Worm (Caenorhabditis elegans) whole organism, L4 larva: ENCODE results near the gene lec-1.

Experiments
- F10B5.3 ChIP-seq: sonication (generic microtip); optimal IDR thresholded peaks from 2 replicates; lab custom pipeline; 2016; ENCODE audit warnings: mild to moderate bottlenecking, missing genetic modification characterization, missing compliant biosample characterization
- T20F7.1 ChIP-seq: fragments of 200-800 bp; sonication (Bioruptor generic); optimal IDR thresholded peaks from 2 replicates; lab custom pipeline; 2018; ENCODE audit warnings: mild to moderate bottlenecking, missing genetic modification characterization, missing compliant biosample characterization
- Y48G9A.11 ChIP-seq: fragments of 200-800 bp; sonication (Bioruptor generic); IDR thresholded peaks from 2 replicates; pipeline ENCODE4 v1.3.6; 2022; ENCODE audit warnings: missing genetic modification reagents, missing genetic modification characterization, missing compliant biosample characterization
- aha-1 ChIP-seq: fragments of 150-350 bp; peaks from one replicate; lab custom pipeline; 2014; ENCODE audit warnings: missing biosample characterization, missing genetic modification characterization
- ctbp-1 ChIP-seq: fragments of 200-800 bp; sonication (Bioruptor generic); IDR thresholded peaks from 2 replicates; pipeline ENCODE4 v1.3.6; 2022; ENCODE audit warnings: missing genetic modification reagents, missing genetic modification characterization, missing compliant biosample characterization
- daf-16 ChIP-seq, 3 experiments: sonication (generic microtip); optimal IDR thresholded peaks; 2 replicates each; lab custom pipeline; 2016 to 2017; ENCODE audit warnings: missing genetic modification characterization in 3 of 3, missing genetic modification reagents in 3 of 3, mild to moderate bottlenecking in 2 of 3, missing compliant biosample characterization in 2 of 3, missing biosample characterization in 1 of 3, moderate library complexity in 1 of 3
- dmd-6 ChIP-seq: fragments of 200-800 bp; sonication (Bioruptor generic); IDR thresholded peaks from 2 replicates; pipeline ENCODE4 v1.3.6; 2022; ENCODE audit warnings: missing genetic modification reagents, missing genetic modification characterization, missing compliant biosample characterization
- dpl-1 ChIP-seq: fragments of 150-350 bp; optimal IDR thresholded peaks from 2 replicates; lab custom pipeline; 2014; ENCODE audit warnings: missing biosample characterization, missing genetic modification reagents, missing genetic modification characterization
- dve-1 ChIP-seq: sonication (generic microtip); optimal IDR thresholded peaks from 2 replicates; lab custom pipeline; 2017; ENCODE audit warnings: antibody characterized with exemption, mild to moderate bottlenecking, missing genetic modification characterization, missing compliant biosample characterization; ENCODE audit not compliant: insufficient read depth
- hif-1 ChIP-seq, 2 experiments: sonication (generic microtip); optimal IDR thresholded peaks; 2 replicates each; lab custom pipeline; 2016 to 2017; ENCODE audit warnings: missing compliant biosample characterization in 2 of 2, missing genetic modification characterization in 2 of 2, missing genetic modification reagents in 2 of 2, missing genotype in 2 of 2, mild to moderate bottlenecking in 1 of 2
- hlh-11 ChIP-seq: fragments of 200-800 bp; sonication (Bioruptor generic); optimal IDR thresholded peaks from 2 replicates; lab custom pipeline; 2018; ENCODE audit warnings: mild to moderate bottlenecking, missing genetic modification characterization, missing compliant biosample characterization
- hlh-30 ChIP-seq: sonication (generic microtip); optimal IDR thresholded peaks from 2 replicates; lab custom pipeline; 2017; ENCODE audit warnings: antibody characterized with exemption, mild to moderate bottlenecking, missing genetic modification characterization, missing compliant biosample characterization; ENCODE audit not compliant: insufficient read depth
- hmg-1.1 ChIP-seq: fragments of 200-800 bp; sonication (Bioruptor generic); IDR thresholded peaks from 2 replicates; pipeline ENCODE4 v1.3.6; 2022; ENCODE audit warnings: missing genetic modification reagents, missing genetic modification characterization, missing compliant biosample characterization
- lin-13 ChIP-seq: fragments of 150-350 bp; optimal IDR thresholded peaks from 2 replicates; lab custom pipeline; 2014; ENCODE audit warnings: missing biosample characterization, missing genetic modification reagents, missing genetic modification characterization
- lin-39 ChIP-seq: fragments of 150-350 bp; optimal IDR thresholded peaks from 2 replicates; lab custom pipeline; 2014; ENCODE audit warnings: missing biosample characterization, missing genetic modification reagents, missing genetic modification characterization
- lir-3 ChIP-seq: sonication (generic microtip); optimal IDR thresholded peaks from 2 replicates; lab custom pipeline; 2016; ENCODE audit warnings: mild to moderate bottlenecking, missing genetic modification characterization, missing compliant biosample characterization
- lsy-2 ChIP-seq, 2 experiments: fragments of 150-350 bp in 1 of 2; sonication (generic microtip) in 1 of 2; optimal IDR thresholded peaks; 2 replicates each; lab custom pipeline; 2014 to 2017; ENCODE audit warnings: missing biosample characterization in 2 of 2, missing genetic modification characterization in 2 of 2
- mdl-1 ChIP-seq, 2 experiments: fragments of 150-350 bp in 1 of 2; sonication (generic microtip) in 1 of 2; optimal IDR thresholded peaks; 2 replicates each; lab custom pipeline; 2014 to 2017; ENCODE audit warnings: missing biosample characterization in 2 of 2, missing genetic modification characterization in 2 of 2
- mep-1 ChIP-seq: fragments of 150-350 bp; sonication (generic microtip); optimal IDR thresholded peaks from 3 replicates; lab custom pipeline; 2014; ENCODE audit warnings: missing biosample characterization, missing genetic modification characterization
- mes-2 ChIP-seq: sonication (generic microtip); optimal IDR thresholded peaks from 2 replicates; lab custom pipeline; 2016; ENCODE audit warnings: missing genotype, mild to moderate bottlenecking, missing genetic modification characterization, missing compliant biosample characterization; ENCODE audit not compliant: poor library complexity, severe bottlenecking
- mxl-3 ChIP-seq: fragments of 200-800 bp; sonication (Bioruptor generic); optimal IDR thresholded peaks from 2 replicates; lab custom pipeline; 2018; ENCODE audit warnings: mild to moderate bottlenecking, missing genetic modification characterization, missing compliant biosample characterization
- nhr-102 ChIP-seq: sonication (generic microtip); optimal IDR thresholded peaks from 2 replicates; lab custom pipeline; 2016; ENCODE audit warnings: mild to moderate bottlenecking, missing genetic modification characterization, moderate library complexity, missing compliant biosample characterization
- nhr-11 ChIP-seq: fragments of 150-350 bp; optimal IDR thresholded peaks from 2 replicates; lab custom pipeline; 2014; ENCODE audit warnings: missing biosample characterization, missing genetic modification characterization
- nhr-28 ChIP-seq: fragments of 150-350 bp; optimal IDR thresholded peaks from 2 replicates; lab custom pipeline; 2014; ENCODE audit warnings: missing biosample characterization, missing genetic modification characterization
- nhr-41 ChIP-seq: fragments of 200-800 bp; sonication (Bioruptor generic); IDR thresholded peaks from 2 replicates; pipeline ENCODE4 v1.3.6; 2022; ENCODE audit warnings: missing genetic modification reagents, missing genetic modification characterization, missing compliant biosample characterization
- nhr-48 ChIP-seq: sonication (generic microtip); optimal IDR thresholded peaks from 2 replicates; lab custom pipeline; 2016; ENCODE audit warnings: mild to moderate bottlenecking, missing genetic modification characterization, missing compliant biosample characterization
- nhr-76 ChIP-seq: fragments of 150-350 bp; optimal IDR thresholded peaks from 2 replicates; lab custom pipeline; 2014; ENCODE audit warnings: missing biosample characterization, missing genetic modification characterization
- nhr-77 ChIP-seq: fragments of 150-350 bp; optimal IDR thresholded peaks from 2 replicates; lab custom pipeline; 2014; ENCODE audit warnings: missing biosample characterization, missing genetic modification characterization
- pha-4 ChIP-seq, 2 experiments: fragments of 150-350 bp in 1 of 2; fragments of 200-800 bp in 1 of 2; sonication (Bioruptor generic) in 1 of 2; IDR thresholded peaks in 1 of 2; optimal IDR thresholded peaks in 1 of 2; 2 replicates each; pipeline versions ENCODE4 v1.3.6 to Lab custom; 2014 to 2022; ENCODE audit warnings: missing genetic modification characterization in 2 of 2, missing genetic modification reagents in 2 of 2, missing biosample characterization in 1 of 2, missing compliant biosample characterization in 1 of 2
- php-3 ChIP-seq: fragments of 200-800 bp; sonication (Bioruptor generic); IDR thresholded peaks from 2 replicates; pipeline ENCODE4 v1.3.6; 2022; ENCODE audit warnings: missing genetic modification reagents, missing genetic modification characterization, missing compliant biosample characterization
- rbr-2 ChIP-seq: sonication (generic microtip); optimal IDR thresholded peaks from 2 replicates; lab custom pipeline; 2016; ENCODE audit warnings: missing genotype, missing genetic modification characterization, missing compliant biosample characterization
- sdz-12 ChIP-seq: fragments of 200-800 bp; sonication (Bioruptor generic); optimal IDR thresholded peaks from 2 replicates; lab custom pipeline; 2018; ENCODE audit warnings: mild to moderate bottlenecking, missing genetic modification characterization, missing compliant biosample characterization
- set-16 ChIP-seq: fragments of 200-800 bp; sonication (Bioruptor generic); IDR thresholded peaks from 2 replicates; pipeline ENCODE4 v1.3.6; 2022; ENCODE audit warnings: missing genetic modification reagents, missing genetic modification characterization, missing compliant biosample characterization
- spr-1 ChIP-seq: sonication (generic microtip); optimal IDR thresholded peaks from 2 replicates; lab custom pipeline; 2016; ENCODE audit warnings: mild to moderate bottlenecking, missing genetic modification characterization, missing compliant biosample characterization
- tra-1 ChIP-seq: fragments of 200-800 bp; sonication (Bioruptor generic); IDR thresholded peaks from 2 replicates; pipeline ENCODE4 v1.3.6; 2022; ENCODE audit warnings: missing genetic modification reagents, missing genetic modification characterization, missing compliant biosample characterization
- unc-130 ChIP-seq: sonication (generic microtip); optimal IDR thresholded peaks from 2 replicates; lab custom pipeline; 2016; ENCODE audit warnings: missing genetic modification reagents, missing genetic modification characterization, missing compliant biosample characterization
- unc-62 ChIP-seq, 3 experiments: fragments of 150-350 bp in 1 of 3; sonication (generic microtip); optimal IDR thresholded peaks in 2 of 3; peaks in 1 of 3; 1 replicate in 1 of 3; 2 replicates in 2 of 3; lab custom pipeline; 2014 to 2017; ENCODE audit warnings: missing biosample characterization in 3 of 3, missing genetic modification characterization in 3 of 3, missing genetic modification reagents in 3 of 3, missing genotype in 1 of 3
- zfp-3 ChIP-seq: fragments of 200-800 bp; sonication (Bioruptor generic); conservative IDR thresholded peaks from 2 replicates; pipeline ENCODE4 v1.3.6; 2022; ENCODE audit warnings: missing genetic modification reagents, missing genetic modification characterization, missing compliant biosample characterization

lec-1 gene

DNA sequence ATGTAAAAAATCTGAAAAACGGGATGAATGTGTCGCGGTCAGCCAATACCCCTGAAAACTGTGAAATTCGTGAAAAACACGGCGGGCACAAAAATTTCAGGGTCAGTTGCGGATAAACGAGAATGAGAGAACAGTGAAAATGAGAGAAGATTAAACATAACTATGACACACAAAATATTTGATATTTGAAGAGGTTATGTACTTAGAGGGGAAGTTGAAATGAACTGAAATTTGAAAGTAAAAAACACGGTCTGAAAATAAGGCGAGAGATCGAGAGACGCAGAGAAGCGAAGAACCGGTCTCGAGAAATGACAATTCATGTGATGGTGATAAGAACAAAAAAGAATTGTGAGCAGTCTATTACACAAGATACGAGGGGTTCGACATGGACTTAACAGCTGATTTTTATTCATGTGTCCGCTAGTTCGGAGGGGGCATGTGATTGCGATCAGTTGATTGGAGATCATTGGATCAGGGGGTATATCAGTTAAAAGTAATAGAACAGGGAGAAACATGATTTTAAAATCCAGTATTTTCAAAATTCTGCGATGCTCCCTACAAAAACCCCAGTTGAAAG lies 29.6 kb upstream of the lec-1 start, which contains the start of gene moe-3:
Gene moe-3 (minus strand): TSS at position 51 of the 577 bp plus-strand sequence.
- peak; percentile 9 for TF ChIP-seq nhr-102 (tag; lab: Kevin White, UChicago)
- TF ChIP-seq spr-1, result no peak
- TF ChIP-seq mep-1 (tag; lab: Kevin White, UChicago), result peak; percentile 15
- TF ChIP-seq nhr-28 (tag; lab: Kevin White, UChicago), result peak; percentile 61
- TF ChIP-seq nhr-77 (tag; lab: Kevin White, UChicago), result peak; percentile 48
- TF ChIP-seq nhr-11 (tag; lab: Kevin White, UChicago), result no peak
- no peak for TF ChIP-seq ctbp-1
- 0 out of 2 replicates have a peak, but pooled peaks have one; percentile 25 for TF ChIP-seq php-3 (GFP tag; lab: Robert Waterston, UW)
- TF ChIP-seq nhr-48 (tag; lab: Kevin White, UChicago), result peak; percentile 57
- TF ChIP-seq lin-39, result no peak
- peak in 1 of 2 experiments; percentile 13 for TF ChIP-seq mdl-1 (tag; optimal IDR thresholded peaks at IDR 0.05; lab: Kevin White, UChicago)
- TF ChIP-seq unc-62 (GFP tag; optimal IDR thresholded peaks at IDR 0.05 in 1 of 2; lab: Kevin White, UChicago), result peak in 1 of 2 experiments; percentile 40
- TF ChIP-seq unc-62 (tag; optimal IDR thresholded peaks at IDR 0.05; lab: Kevin White, UChicago), result no peak
- TF ChIP-seq lin-13, result no peak
- peak; percentile 53 for TF ChIP-seq aha-1 (tag; lab: Kevin White, UChicago)
- no peak for TF ChIP-seq unc-130 (GFP tag; lab: Kevin White, UChicago)
- TF ChIP-seq hlh-11, result peak; percentile 87
- peak; percentile 93 for TF ChIP-seq hlh-30
- TF ChIP-seq set-16 (GFP tag; lab: Robert Waterston, UW), result no peak
- TF ChIP-seq sdz-12 (GFP tag; lab: Kevin White, UChicago), result no peak
- peak; percentile 82 for TF ChIP-seq dmd-6 (GFP tag; lab: Robert Waterston, UW)
- peak; percentile 68 for TF ChIP-seq dve-1
- no peak for TF ChIP-seq daf-16 (GFP tag; optimal IDR thresholded peaks at IDR 0.05; lab: Kevin White, UChicago)
- TF ChIP-seq daf-16 (tag; optimal IDR thresholded peaks at IDR 0.05; lab: Kevin White, UChicago), result peak; percentile 63
- TF ChIP-seq lir-3 (tag; lab: Kevin White, UChicago), result no peak
- TF ChIP-seq T20F7.1, result no peak
- TF ChIP-seq nhr-76 (tag; lab: Kevin White, UChicago), result no peak
- TF ChIP-seq zfp-3 (GFP tag; lab: Robert Waterston, UW), result no peak
- TF ChIP-seq mes-2 (tag; lab: Kevin White, UChicago), result no peak
- TF ChIP-seq pha-4 (GFP tag; IDR thresholded peaks at IDR 0.05; lab: Robert Waterston, UW), result no peak
- TF ChIP-seq pha-4 (tag; optimal IDR thresholded peaks at IDR 0.05; lab: Kevin White, UChicago), result no peak
- no peak for TF ChIP-seq tra-1 (GFP tag; lab: Robert Waterston, UW)

DNA sequence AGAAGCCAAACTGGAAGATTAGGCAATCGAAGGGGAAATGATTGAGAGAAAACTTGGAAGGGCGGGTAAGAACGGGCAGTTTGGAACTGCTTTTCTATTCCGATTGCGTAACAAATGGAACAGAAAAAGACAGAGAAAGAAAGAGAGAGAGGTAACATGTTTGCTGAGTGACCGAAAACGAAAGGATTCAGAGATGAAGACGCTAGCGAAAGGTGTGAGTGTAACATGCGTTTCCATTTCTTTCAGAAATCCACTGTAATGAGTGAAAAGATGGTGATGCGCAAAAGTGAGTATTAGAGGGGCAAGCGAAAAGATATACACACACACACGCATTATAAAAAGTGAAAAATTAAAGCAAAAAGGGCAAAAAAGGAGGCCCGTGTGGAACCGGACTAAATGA lies 27.9 kb upstream of the lec-1 start:
- no peak for TF ChIP-seq rbr-2 (tag; lab: Kevin White, UChicago)
- no peak for TF ChIP-seq lsy-2 (tag; optimal IDR thresholded peaks at IDR 0.05; lab: Kevin White, UChicago)
- TF ChIP-seq dve-1, result no peak
- TF ChIP-seq spr-1, result peak; percentile 25
- no peak for TF ChIP-seq sdz-12 (GFP tag; lab: Kevin White, UChicago)
- TF ChIP-seq Y48G9A.11 (GFP tag; lab: Robert Waterston, UW), result no peak
- TF ChIP-seq hmg-1.1 (GFP tag; lab: Robert Waterston, UW), result no peak
- peak; percentile 24 for TF ChIP-seq nhr-48 (tag; lab: Kevin White, UChicago)
- peak; percentile 16 for TF ChIP-seq mxl-3 (GFP tag; lab: Kevin White, UChicago)
- TF ChIP-seq F10B5.3 (tag; lab: Kevin White, UChicago), result no peak
- TF ChIP-seq nhr-76 (tag; lab: Kevin White, UChicago), result no peak
- TF ChIP-seq T20F7.1, result no peak
- TF ChIP-seq nhr-41, result no peak
- TF ChIP-seq hif-1 (tag; optimal IDR thresholded peaks at IDR 0.05; lab: Kevin White, UChicago), result no peak
- no peak for TF ChIP-seq dpl-1 (GFP tag; lab: Kevin White, UChicago)
- TF ChIP-seq hlh-11, result peak; percentile 52
- TF ChIP-seq nhr-28 (tag; lab: Kevin White, UChicago), result peak; percentile 38
